Worm (Caenorhabditis elegans): Measurements from ENCODE around the gene sprr-2.

- TF ChIP-seq klf-2 (GFP tag; conservative IDR thresholded peaks at IDR 0.05) = no peak
- no peak for TF ChIP-seq T22C8.4 (GFP tag; IDR thresholded peaks at IDR 0.05)
- no peak for TF ChIP-seq tab-1 (GFP tag; IDR thresholded peaks at IDR 0.05)
- no peak for TF ChIP-seq ztf-29 (GFP tag; IDR thresholded peaks at IDR 0.05)
- TF ChIP-seq med-1 (GFP tag; optimal IDR thresholded peaks at IDR 0.05; ENCODE audit: insufficient read depth) = no peak
- TF ChIP-seq cog-1 (tag; optimal IDR thresholded peaks at IDR 0.05) = no peak
- TF ChIP-seq ztf-23 (GFP tag; IDR thresholded peaks at IDR 0.05) = no peak
- TF ChIP-seq flt-1 (GFP tag; IDR thresholded peaks at IDR 0.05) = no peak
- TF ChIP-seq ref-1 (GFP tag; conservative IDR thresholded peaks at IDR 0.05) = no peak
These were observed 58.7 kb downstream of the sprr-2 start for ce11 chrX:14851904-14852303.
